Fruit fly (Drosophila melanogaster): Measurements from ENCODE around the gene Cep135.

The Cep135 gene

dm6 chr3L:15116536-15116935 lies at the start of gene Cep135:
Gene Cep135, plus strand, starts transcription at chr3L:15116737.
- TF ChIP-seq CG8478 (optimal IDR thresholded peaks at IDR 0.05) (no peak), CTCF (optimal IDR thresholded peaks at IDR 0.05) (no peak)

- TF ChIP-seq CTCF (optimal IDR thresholded peaks at IDR 0.05): peak; percentile 53 to 68
- TF ChIP-seq CG8478 (optimal IDR thresholded peaks at IDR 0.05): no peak
These were observed 44.4 kb upstream of the Cep135 start for dm6 chr3L:15072149-15072548.

dm6 chr3L:15073680-15074079 lies 42.9 kb upstream of the Cep135 start:
- TF ChIP-seq CG8478 (optimal IDR thresholded peaks at IDR 0.05) (no peak), CTCF (optimal IDR thresholded peaks at IDR 0.05) (no peak)

- TF ChIP-seq CG8478 (optimal IDR thresholded peaks at IDR 0.05) (no peak), CTCF (optimal IDR thresholded peaks at IDR 0.05) (no peak)
These were observed 40.2 kb upstream of the Cep135 start for dm6 chr3L:15076380-15076779.

- no peak for TF ChIP-seq CTCF (optimal IDR thresholded peaks at IDR 0.05)
- no peak for TF ChIP-seq CG8478 (optimal IDR thresholded peaks at IDR 0.05)
These were observed 38.2 kb upstream of the Cep135 start, which contains the start of gene Or71a for dm6 chr3L:15078347-15078746. Gene Or71a, minus strand, starts transcription at chr3L:15078447.

dm6 chr3L:15079278-15079677 lies 37.3 kb upstream of the Cep135 start:
- TF ChIP-seq CG8478 (optimal IDR thresholded peaks at IDR 0.05) (no peak), CTCF (optimal IDR thresholded peaks at IDR 0.05) (peak; percentile 7 to 11)

dm6 chr3L:15084288-15084687 lies 32.2 kb upstream of the Cep135 start:
- no peak for TF ChIP-seq CTCF (optimal IDR thresholded peaks at IDR 0.05)
- TF ChIP-seq CG8478 (optimal IDR thresholded peaks at IDR 0.05): no peak

- TF ChIP-seq CG8478 (optimal IDR thresholded peaks at IDR 0.05) (no peak), CTCF (optimal IDR thresholded peaks at IDR 0.05) (no peak)
These were observed 28.3 kb upstream of the Cep135 start for dm6 chr3L:15088285-15088684.

- TF ChIP-seq CG8478 (optimal IDR thresholded peaks at IDR 0.05) (no peak), CTCF (optimal IDR thresholded peaks at IDR 0.05) (no peak)
These were observed 27.3 kb upstream of the Cep135 start for dm6 chr3L:15089083-15089704.

dm6 chr3L:15089887-15090679 lies 26.5 kb upstream of the Cep135 start:
- no peak for TF ChIP-seq CTCF (optimal IDR thresholded peaks at IDR 0.05)
- no peak for TF ChIP-seq CG8478 (optimal IDR thresholded peaks at IDR 0.05)

dm6 chr3L:15093929-15094588 lies 22.5 kb upstream of the Cep135 start:
- TF ChIP-seq CG8478 (optimal IDR thresholded peaks at IDR 0.05) (no peak), CTCF (optimal IDR thresholded peaks at IDR 0.05) (no peak)

dm6 chr3L:15094589-15095288 lies 21.8 kb upstream of the Cep135 start, which contains the start of the genes sstn, Plp and GlyRS:
Gene sstn, minus strand, starts transcription at chr3L:15094719.
Gene Plp, minus strand, starts transcription at chr3L:15094724.
Gene GlyRS, plus strand, starts transcription at chr3L:15095142.
- TF ChIP-seq CG8478 (optimal IDR thresholded peaks at IDR 0.05) (no peak), CTCF (optimal IDR thresholded peaks at IDR 0.05) (no peak)

dm6 chr3L:15097878-15098520 lies 18.5 kb upstream of the Cep135 start, which contains the start of gene Ctps:
Gene Ctps, plus strand, starts transcription at chr3L:15097914.
- no peak for TF ChIP-seq CTCF (optimal IDR thresholded peaks at IDR 0.05)
- no peak for TF ChIP-seq CG8478 (optimal IDR thresholded peaks at IDR 0.05)

All from S2 (cell line).